Worm (Caenorhabditis elegans): Measurements from ENCODE around the gene W06G6.9.

Gene W06G6.9

ce11 chrV:16605463-16605862 lies 40.8 kb downstream of the W06G6.9 start:
- peak; percentile 50 for TF ChIP-seq elt-2 (tag; optimal IDR thresholded peaks at IDR 0.05)
- peak; percentile 0 for TF ChIP-seq pqm-1 (tag; optimal IDR thresholded peaks at IDR 0.05)
- no peak for TF ChIP-seq eor-1 (tag; optimal IDR thresholded peaks at IDR 0.05)

- peak; percentile 42 for TF ChIP-seq elt-2 (tag; optimal IDR thresholded peaks at IDR 0.05)
- TF ChIP-seq R02D3.7 (tag; optimal IDR thresholded peaks at IDR 0.05) = no peak
- peak; percentile 56 for TF ChIP-seq pqm-1 (tag; optimal IDR thresholded peaks at IDR 0.05)
Observed at ce11 chrV:16604301-16604700, 42.0 kb downstream of the W06G6.9 start.

- TF ChIP-seq daf-12 (tag; optimal IDR thresholded peaks at IDR 0.05) (no peak), snpc-4 (tag; optimal IDR thresholded peaks at IDR 0.05) (no peak), mdl-1 (tag; optimal IDR thresholded peaks at IDR 0.05) (no peak), ztf-11 (tag; optimal IDR thresholded peaks at IDR 0.05) (no peak), nhr-76 (tag; optimal IDR thresholded peaks at IDR 0.05) (no peak), egl-5 (tag; optimal IDR thresholded peaks at IDR 0.05) (no peak), nfya-1 (tag; optimal IDR thresholded peaks at IDR 0.05; ENCODE audit: insufficient read depth) (no peak), mml-1 (tag; optimal IDR thresholded peaks at IDR 0.05) (no peak), nhr-11 (tag; optimal IDR thresholded peaks at IDR 0.05) (no peak), tbx-2 (tag; optimal IDR thresholded peaks at IDR 0.05) (no peak), pha-4 (tag; optimal IDR thresholded peaks at IDR 0.05) (no peak), ceh-16 (tag; optimal IDR thresholded peaks at IDR 0.05) (no peak), R02D3.7 (tag; optimal IDR thresholded peaks at IDR 0.05) (no peak)
Observed at ce11 chrV:16603102-16603501, 43.2 kb downstream of the W06G6.9 start, which contains the start of gene T03E6.8. TSS of gene T03E6.8 (minus strand) at chrV:16603202.

ce11 chrV:16600623-16601022 lies 45.6 kb downstream of the W06G6.9 start, which contains the start of gene T03E6.9:
TSS of gene T03E6.9 (minus strand) at chrV:16600723.
- no peak for TF ChIP-seq nhr-11 (tag; optimal IDR thresholded peaks at IDR 0.05)
- TF ChIP-seq nhr-77 (tag; optimal IDR thresholded peaks at IDR 0.05) = no peak
- TF ChIP-seq nhr-25 (tag; optimal IDR thresholded peaks at IDR 0.05) = no peak
- no peak for TF ChIP-seq nfya-1 (tag; optimal IDR thresholded peaks at IDR 0.05; ENCODE audit: insufficient read depth)
- no peak for TF ChIP-seq sea-2 (GFP tag; optimal IDR thresholded peaks at IDR 0.05)
- TF ChIP-seq daf-12 (tag; optimal IDR thresholded peaks at IDR 0.05) = no peak
- no peak for TF ChIP-seq ceh-82 (tag; optimal IDR thresholded peaks at IDR 0.05)
- no peak for TF ChIP-seq mdl-1 (tag; optimal IDR thresholded peaks at IDR 0.05)
- TF ChIP-seq fkh-2 (tag; optimal IDR thresholded peaks at IDR 0.05) = no peak
- TF ChIP-seq eor-1 (tag; optimal IDR thresholded peaks at IDR 0.05) = no peak
- TF ChIP-seq unc-39 (tag; optimal IDR thresholded peaks at IDR 0.05) = no peak
- TF ChIP-seq zag-1 (tag; optimal IDR thresholded peaks at IDR 0.05) = no peak
- TF ChIP-seq unc-62 (GFP tag; optimal IDR thresholded peaks at IDR 0.05) = no peak
- TF ChIP-seq ZK546.5 (tag; optimal IDR thresholded peaks at IDR 0.05) = no peak
- TF ChIP-seq jun-1 (tag; optimal IDR thresholded peaks at IDR 0.05) = no peak
- no peak for TF ChIP-seq nhr-12 (tag; optimal IDR thresholded peaks at IDR 0.05)
- TF ChIP-seq pha-4 (tag; optimal IDR thresholded peaks at IDR 0.05) = no peak
- TF ChIP-seq egl-5 (tag; optimal IDR thresholded peaks at IDR 0.05) = no peak
- no peak for TF ChIP-seq elt-3 (tag; optimal IDR thresholded peaks at IDR 0.05)
- TF ChIP-seq elt-2 (tag; optimal IDR thresholded peaks at IDR 0.05) = no peak

ce11 chrV:16599835-16600234 lies 46.4 kb downstream of the W06G6.9 start:
- TF ChIP-seq nfya-1 (tag; optimal IDR thresholded peaks at IDR 0.05; ENCODE audit: insufficient read depth) (peak; percentile 62), snpc-4 (tag; optimal IDR thresholded peaks at IDR 0.05) (no peak)

- TF ChIP-seq nhr-76 (tag; optimal IDR thresholded peaks at IDR 0.05) = no peak
- TF ChIP-seq ztf-11 (tag; optimal IDR thresholded peaks at IDR 0.05) = no peak
- no peak for TF ChIP-seq ZK546.5 (tag; optimal IDR thresholded peaks at IDR 0.05)
- TF ChIP-seq mdl-1 (tag; optimal IDR thresholded peaks at IDR 0.05) = no peak
Observed at ce11 chrV:16598437-16598836, 47.8 kb downstream of the W06G6.9 start.

- TF ChIP-seq elt-3 (tag; optimal IDR thresholded peaks at IDR 0.05) (peak in 1 of 3 experiments; percentile 9), unc-39 (tag; optimal IDR thresholded peaks at IDR 0.05) (no peak), ceh-16 (tag; optimal IDR thresholded peaks at IDR 0.05) (no peak), egl-5 (tag; optimal IDR thresholded peaks at IDR 0.05) (no peak), egl-27 (tag; optimal IDR thresholded peaks at IDR 0.05) (no peak)
Observed at ce11 chrV:16596102-16596501, 50.2 kb downstream of the W06G6.9 start.
